Worm (Caenorhabditis elegans) whole organism, midembryonic: Measurements from ENCODE around the gene F10C2.4.

Source experiments
- T22C8.4 ChIP-seq: fragments of 200-800 bp; sonication (Bioruptor generic); IDR thresholded peaks from 2 replicates; pipeline ENCODE4 v1.3.6; 2022; ENCODE audit warnings: missing genetic modification characterization, missing compliant biosample characterization
- ztf-23 ChIP-seq: fragments of 200-800 bp; sonication (Bioruptor generic); IDR thresholded peaks from 2 replicates; pipeline ENCODE4 v1.3.6; 2022; ENCODE audit warnings: missing genetic modification reagents, missing genetic modification characterization, missing compliant biosample characterization

DNA sequence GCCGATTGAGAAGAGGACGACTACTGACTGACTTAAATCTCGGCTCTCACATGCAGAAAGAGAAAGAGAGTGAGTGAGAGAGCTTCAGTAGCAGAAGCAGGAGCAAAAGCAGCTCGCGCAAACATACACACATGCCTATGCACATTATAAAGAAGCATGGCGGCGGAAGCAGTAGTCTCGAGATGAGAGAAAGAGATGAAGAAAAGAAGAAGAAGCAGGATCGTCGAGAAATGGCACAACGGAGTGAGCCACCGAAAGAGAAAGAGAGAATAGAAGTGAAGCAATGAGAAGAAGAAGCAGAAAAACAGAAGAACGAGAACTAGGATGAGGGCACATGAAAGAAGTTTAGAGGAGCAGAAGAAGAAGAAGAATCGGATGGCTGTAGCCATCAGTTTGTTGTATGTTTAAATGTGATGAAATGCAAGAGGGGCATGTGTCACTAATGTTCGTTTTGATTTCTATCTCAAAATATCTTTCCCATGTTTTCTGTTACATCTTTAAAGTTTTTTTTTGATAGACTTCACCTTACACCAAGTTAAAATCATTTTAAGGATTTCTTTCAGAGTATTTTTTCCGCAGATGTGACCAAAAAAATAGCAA is 14.4 kb upstream of the F10C2.4 start:
- TF ChIP-seq ztf-23 (GFP tag; lab: Robert Waterston, UW) (no peak), T22C8.4 (GFP tag; lab: Robert Waterston, UW) (no peak)
